Worm (Caenorhabditis elegans) whole organism, mixed stage, embryonic: ENCODE data around the gene srh-122.

Experiments used
- nhr-76 ChIP-seq: sonication (generic microtip); optimal IDR thresholded peaks from 2 replicates; lab custom pipeline; 2017; ENCODE audit warnings: missing biosample characterization, missing genetic modification characterization
- snpc-4 ChIP-seq: fragments of 150-350 bp; optimal IDR thresholded peaks from 2 replicates; lab custom pipeline; 2014; ENCODE audit warnings: missing biosample characterization, missing genetic modification characterization
- unc-39 ChIP-seq: fragments of 150-350 bp; optimal IDR thresholded peaks from 2 replicates; lab custom pipeline; 2014; ENCODE audit warnings: missing biosample characterization, missing genetic modification characterization
- unc-62 ChIP-seq: fragments of 150-350 bp; optimal IDR thresholded peaks from 2 replicates; lab custom pipeline; 2014; ENCODE audit warnings: missing biosample characterization, missing genetic modification reagents, missing genetic modification characterization

DNA sequence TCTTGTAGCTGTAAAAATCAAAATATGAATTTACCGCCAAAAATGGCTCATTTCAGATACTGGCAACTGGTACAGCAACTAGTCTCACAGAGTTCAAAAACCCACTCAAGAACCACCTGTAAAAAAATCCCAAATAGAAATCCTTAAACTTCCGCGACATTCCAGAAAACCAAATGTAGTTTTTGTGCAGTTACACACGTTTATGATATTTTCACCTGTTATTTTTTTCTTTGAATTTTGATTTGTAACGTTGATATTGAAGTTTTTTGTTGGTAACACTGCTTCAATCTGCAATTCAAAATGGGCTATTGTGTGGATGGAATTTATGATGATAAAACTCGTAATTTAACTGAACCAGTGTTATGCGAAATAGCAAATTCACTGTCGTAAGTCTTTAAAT lies 45.0 kb downstream of the srh-122 start, which contains the start of gene srw-113:
- TF ChIP-seq nhr-76 = no peak
- TF ChIP-seq snpc-4 (tag; lab: Kevin White, UChicago) = no peak
- TF ChIP-seq unc-39 = no peak
- no peak for TF ChIP-seq unc-62 (GFP tag; lab: Kevin White, UChicago)
